Fruit fly (Drosophila melanogaster) whole organism, prepupa: ENCODE results near the gene Setx.
A peak's percentile ranks its signal among the peaks of the same experiment; 100 is the strongest.

ENCODE experiments used
- CG3919 ChIP-seq: fragments of 200-800 bp; sonication (Bioruptor generic); optimal IDR thresholded peaks from 3 replicates; lab custom pipeline; 2016; ENCODE audit warnings: missing biosample characterization, missing genetic modification characterization
- CG4318 ChIP-seq: fragments of 200-800 bp; sonication (Bioruptor generic); optimal IDR thresholded peaks from 3 replicates; lab custom pipeline; 2017; ENCODE audit warnings: missing biosample characterization, mild to moderate bottlenecking, missing genetic modification characterization
- CG6808 ChIP-seq: fragments of 200-800 bp; sonication (Bioruptor generic); optimal IDR thresholded peaks from 3 replicates; lab custom pipeline; 2017; ENCODE audit warnings: missing biosample characterization, missing genetic modification characterization, mild to moderate bottlenecking, moderate library complexity, missing genetic modification reagents
- Hr38 ChIP-seq: sonication (Bioruptor generic); optimal IDR thresholded peaks from 2 replicates; lab custom pipeline; 2016; ENCODE audit warnings: missing biosample characterization, missing genetic modification characterization
- Met ChIP-seq: fragments of 200-800 bp; sonication (Bioruptor generic); optimal IDR thresholded peaks from 3 replicates; lab custom pipeline; 2016; ENCODE audit warnings: missing biosample characterization, missing genetic modification characterization
- Smox ChIP-seq: fragments of 200-800 bp; sonication (Bioruptor generic); optimal IDR thresholded peaks from 3 replicates; lab custom pipeline; 2016; ENCODE audit warnings: missing biosample characterization, missing genetic modification characterization
- fkh ChIP-seq: fragments of 200-800 bp; sonication (Bioruptor generic); optimal IDR thresholded peaks from 3 replicates; lab custom pipeline; 2017; ENCODE audit warnings: missing biosample characterization, mild to moderate bottlenecking, missing genetic modification characterization, moderate library complexity
- spab ChIP-seq: fragments of 200-800 bp; sonication (Bioruptor generic); optimal IDR thresholded peaks from 2 replicates; lab custom pipeline; 2017; ENCODE audit warnings: missing biosample characterization, mild to moderate bottlenecking, missing genetic modification characterization, missing genetic modification reagents

Setx gene

dm6 chr3L:8081822-8082221 is 55.5 kb downstream of the Setx start (continued):
- no peak for TF ChIP-seq CG4318 (GFP tag; lab: Kevin White, UChicago)
- TF ChIP-seq CG6808 (GFP tag; lab: Kevin White, UChicago): no peak
- TF ChIP-seq spab (GFP tag; lab: Kevin White, UChicago): no peak
- TF ChIP-seq Hr38 (GFP tag; lab: Kevin White, UChicago): no peak
- TF ChIP-seq CG3919 (GFP tag; lab: Kevin White, UChicago): peak; percentile 63
- TF ChIP-seq Met: peak; percentile 59
- TF ChIP-seq fkh (GFP tag; lab: Kevin White, UChicago): peak; percentile 88
- peak; percentile 28 for TF ChIP-seq Smox (GFP tag; lab: Kevin White, UChicago)
